Fruit fly (Drosophila melanogaster) whole organism, adult: ENCODE results near the gene Dpck.

Experiments used
- CG11617 ChIP-seq: fragments of 200-800 bp; sonication (Bioruptor generic); optimal IDR thresholded peaks from 2 replicates; lab custom pipeline; 2017; ENCODE audit warnings: mild to moderate bottlenecking, missing biosample characterization, missing genetic modification reagents, missing genetic modification characterization
- CG12768 ChIP-seq: fragments of 200-800 bp; sonication (Bioruptor generic); optimal IDR thresholded peaks from 2 replicates; lab custom pipeline; 2017; ENCODE audit warnings: missing biosample characterization, missing genetic modification characterization, mild to moderate bottlenecking, moderate library complexity, missing genetic modification reagents
- CG14711 ChIP-seq: fragments of 200-800 bp; sonication (Bioruptor generic); optimal IDR thresholded peaks from 2 replicates; lab custom pipeline; 2018; ENCODE audit warnings: missing biosample characterization, mild to moderate bottlenecking, missing genetic modification characterization, moderate library complexity
- CG1620 ChIP-seq: fragments of 200-800 bp; sonication (Bioruptor generic); optimal IDR thresholded peaks from 2 replicates; lab custom pipeline; 2016; ENCODE audit warnings: missing biosample characterization, missing genetic modification characterization
- CG33017 ChIP-seq: fragments of 200-800 bp; sonication (Bioruptor generic); optimal IDR thresholded peaks from 2 replicates; lab custom pipeline; 2018; ENCODE audit warnings: missing biosample characterization, mild to moderate bottlenecking, missing genetic modification characterization, moderate library complexity
- CG5204 ChIP-seq: fragments of 200-800 bp; sonication (Bioruptor generic); optimal IDR thresholded peaks from 2 replicates; lab custom pipeline; 2016; ENCODE audit warnings: missing biosample characterization, missing genetic modification characterization
- CG7045 ChIP-seq: fragments of 200-800 bp; sonication (Bioruptor generic); optimal IDR thresholded peaks from 2 replicates; lab custom pipeline; 2017; ENCODE audit warnings: missing biosample characterization, mild to moderate bottlenecking, missing genetic modification characterization
- CG7101 ChIP-seq: fragments of 200-800 bp; sonication (Bioruptor generic); optimal IDR thresholded peaks from 2 replicates; lab custom pipeline; 2018; ENCODE audit warnings: missing biosample characterization, mild to moderate bottlenecking, missing genetic modification characterization, moderate library complexity
- Clk ChIP-seq: fragments of 200-800 bp; sonication (Bioruptor generic); optimal IDR thresholded peaks from 2 replicates; lab custom pipeline; 2017; ENCODE audit warnings: missing biosample characterization, missing genetic modification characterization
- Crg-1 ChIP-seq: fragments of 200-800 bp; sonication (Bioruptor generic); optimal IDR thresholded peaks from 2 replicates; lab custom pipeline; 2016; ENCODE audit warnings: missing biosample characterization, missing genetic modification characterization
- Hr96 ChIP-seq: fragments of 200-800 bp; sonication (Bioruptor generic); optimal IDR thresholded peaks from 2 replicates; lab custom pipeline; 2016; ENCODE audit warnings: missing biosample characterization, missing genetic modification characterization
- Mnt ChIP-seq: fragments of 200-800 bp; sonication (Bioruptor generic); optimal IDR thresholded peaks from 2 replicates; lab custom pipeline; 2016; ENCODE audit warnings: missing biosample characterization, mild to moderate bottlenecking, missing genetic modification characterization
- bab1 ChIP-seq: fragments of 200-800 bp; sonication (Bioruptor generic); optimal IDR thresholded peaks from 3 replicates; lab custom pipeline; 2019; ENCODE audit warnings: missing biosample characterization, mild to moderate bottlenecking, missing genetic modification characterization, moderate library complexity
- cic ChIP-seq: fragments of 200-800 bp; sonication (Bioruptor generic); optimal IDR thresholded peaks from 2 replicates; lab custom pipeline; 2017; ENCODE audit warnings: missing biosample characterization, mild to moderate bottlenecking, missing genetic modification characterization, moderate library complexity
- cnc ChIP-seq, 2 experiments: fragments of >200 bp; optimal IDR thresholded peaks; 2 replicates each; lab custom pipeline; 2017
- kay ChIP-seq: fragments of 200-800 bp; sonication (Bioruptor generic); peaks from one replicate; lab custom pipeline; 2016; ENCODE audit warnings: missing biosample characterization, missing genetic modification characterization, borderline replicate concordance
- ovo ChIP-seq: fragments of 200-800 bp; sonication (Bioruptor generic); optimal IDR thresholded peaks from 2 replicates; lab custom pipeline; 2016; ENCODE audit warnings: missing biosample characterization, missing genetic modification characterization
- pad ChIP-seq: fragments of 200-800 bp; sonication (Bioruptor generic); optimal IDR thresholded peaks from 3 replicates; lab custom pipeline; 2017; ENCODE audit warnings: missing biosample characterization, missing genetic modification characterization, mild to moderate bottlenecking, moderate library complexity, missing genetic modification reagents
- tj ChIP-seq: fragments of 200-800 bp; sonication (Bioruptor generic); optimal IDR thresholded peaks from 3 replicates; lab custom pipeline; 2017; ENCODE audit warnings: missing biosample characterization, mild to moderate bottlenecking, missing genetic modification characterization, moderate library complexity
- toe ChIP-seq: fragments of 200-800 bp; sonication (Bioruptor generic); optimal IDR thresholded peaks from 2 replicates; lab custom pipeline; 2016; ENCODE audit warnings: missing biosample characterization, missing genetic modification characterization

The Dpck gene

dm6 chr3R:7081972-7082371 is at the start of gene Dpck:
Dpck (plus strand) TSS chr3R:7082182.
- no peak for TF ChIP-seq ovo (GFP tag; lab: Kevin White, UChicago)
- TF ChIP-seq CG12768 (GFP tag; lab: Kevin White, UChicago): peak; percentile 42
- no peak for TF ChIP-seq Crg-1 (GFP tag; lab: Kevin White, UChicago)
- TF ChIP-seq kay: no peak
- TF ChIP-seq cnc (optimal IDR thresholded peaks at IDR 0.05; lab: Kevin White, UChicago): no peak
- TF ChIP-seq CG7101 (tag; lab: Kevin White, UChicago): peak; percentile 23
- no peak for TF ChIP-seq pad
- TF ChIP-seq CG1620 (GFP tag; lab: Kevin White, UChicago): peak; percentile 39
- no peak for TF ChIP-seq CG14711 (tag; lab: Kevin White, UChicago)
- TF ChIP-seq Clk (GFP tag; lab: Kevin White, UChicago): no peak
- peak; percentile 68 for TF ChIP-seq bab1 (GFP tag; lab: Kevin White, UChicago)
- TF ChIP-seq tj (GFP tag; lab: Kevin White, UChicago): peak; percentile 3
- peak; percentile 55 for TF ChIP-seq toe
- peak; percentile 3 for TF ChIP-seq cic (GFP tag; lab: Kevin White, UChicago)
- no peak for TF ChIP-seq Hr96 (GFP tag; lab: Kevin White, UChicago)
- TF ChIP-seq CG5204 (GFP tag; lab: Kevin White, UChicago): no peak
- TF ChIP-seq CG7045: no peak
- TF ChIP-seq CG33017 (tag; lab: Kevin White, UChicago): no peak
- peak; percentile 17 for TF ChIP-seq CG11617 (GFP tag; lab: Kevin White, UChicago)
- peak; percentile 32 for TF ChIP-seq Mnt (GFP tag; lab: Kevin White, UChicago)

- no peak for TF ChIP-seq CG5204 (GFP tag; lab: Kevin White, UChicago)
- TF ChIP-seq toe: no peak
- no peak for TF ChIP-seq CG33017 (tag; lab: Kevin White, UChicago)
- no peak for TF ChIP-seq cnc (optimal IDR thresholded peaks at IDR 0.05; lab: Kevin White, UChicago)
- TF ChIP-seq Mnt (GFP tag; lab: Kevin White, UChicago): no peak
- TF ChIP-seq CG7045: no peak
- TF ChIP-seq CG1620 (GFP tag; lab: Kevin White, UChicago): no peak
- TF ChIP-seq pad: no peak
- no peak for TF ChIP-seq ovo (GFP tag; lab: Kevin White, UChicago)
- no peak for TF ChIP-seq CG14711 (tag; lab: Kevin White, UChicago)
- TF ChIP-seq Hr96 (GFP tag; lab: Kevin White, UChicago): no peak
- TF ChIP-seq CG11617 (GFP tag; lab: Kevin White, UChicago): no peak
- TF ChIP-seq cic (GFP tag; lab: Kevin White, UChicago): no peak
- no peak for TF ChIP-seq tj (GFP tag; lab: Kevin White, UChicago)
- no peak for TF ChIP-seq Clk (GFP tag; lab: Kevin White, UChicago)
- no peak for TF ChIP-seq CG7101 (tag; lab: Kevin White, UChicago)
- TF ChIP-seq bab1 (GFP tag; lab: Kevin White, UChicago): no peak
Observed at dm6 chr3R:7033707-7034106, 48.3 kb upstream of the Dpck start.

dm6 chr3R:7034440-7034839 is 47.5 kb upstream of the Dpck start:
- TF ChIP-seq CG33017 (tag; lab: Kevin White, UChicago) (no peak), toe (no peak), Crg-1 (GFP tag; lab: Kevin White, UChicago) (no peak), CG12768 (GFP tag; lab: Kevin White, UChicago) (no peak), tj (GFP tag; lab: Kevin White, UChicago) (no peak), CG1620 (GFP tag; lab: Kevin White, UChicago) (no peak), kay (no peak), CG11617 (GFP tag; lab: Kevin White, UChicago) (no peak), cic (GFP tag; lab: Kevin White, UChicago) (no peak), Mnt (GFP tag; lab: Kevin White, UChicago) (no peak), Clk (GFP tag; lab: Kevin White, UChicago) (no peak), cnc (optimal IDR thresholded peaks at IDR 0.05; lab: Kevin White, UChicago) (no peak), CG7045 (no peak), CG5204 (GFP tag; lab: Kevin White, UChicago) (no peak)

DNA sequence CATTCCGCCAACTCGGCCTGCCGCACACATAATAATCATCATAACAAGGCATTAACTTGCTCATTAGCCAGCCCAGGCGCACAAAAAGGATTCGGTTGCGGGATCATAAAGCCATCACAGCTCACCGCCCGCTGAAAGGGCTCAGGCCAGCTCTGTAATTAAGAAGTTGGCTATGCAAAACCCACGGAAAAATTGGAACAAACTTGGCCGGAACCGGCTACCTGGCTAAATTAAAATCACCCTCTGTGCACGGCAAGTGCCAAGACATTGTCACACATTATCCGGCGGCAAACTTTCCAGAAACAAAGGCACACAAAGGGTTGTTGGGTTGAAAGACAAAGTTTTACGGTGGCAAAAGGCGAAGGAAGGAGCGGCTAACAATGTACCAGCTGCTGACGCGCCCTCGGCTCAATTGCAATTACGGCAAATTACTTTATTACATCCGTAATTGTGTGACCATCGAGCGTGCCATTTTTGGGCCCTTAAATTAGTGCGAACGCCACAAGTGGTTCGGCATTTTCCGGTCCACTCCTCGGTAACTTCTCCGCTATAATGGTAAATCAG is 46.2 kb upstream of the Dpck start:
- TF ChIP-seq cic (GFP tag; lab: Kevin White, UChicago) (no peak), tj (GFP tag; lab: Kevin White, UChicago) (no peak), Crg-1 (GFP tag; lab: Kevin White, UChicago) (no peak), bab1 (GFP tag; lab: Kevin White, UChicago) (no peak), CG5204 (GFP tag; lab: Kevin White, UChicago) (no peak), pad (no peak), Hr96 (GFP tag; lab: Kevin White, UChicago) (no peak), CG7101 (tag; lab: Kevin White, UChicago) (no peak), CG7045 (no peak), Clk (GFP tag; lab: Kevin White, UChicago) (no peak), CG14711 (tag; lab: Kevin White, UChicago) (no peak), CG33017 (tag; lab: Kevin White, UChicago) (no peak), kay (no peak), ovo (GFP tag; lab: Kevin White, UChicago) (no peak), toe (no peak), CG11617 (GFP tag; lab: Kevin White, UChicago) (no peak)

DNA sequence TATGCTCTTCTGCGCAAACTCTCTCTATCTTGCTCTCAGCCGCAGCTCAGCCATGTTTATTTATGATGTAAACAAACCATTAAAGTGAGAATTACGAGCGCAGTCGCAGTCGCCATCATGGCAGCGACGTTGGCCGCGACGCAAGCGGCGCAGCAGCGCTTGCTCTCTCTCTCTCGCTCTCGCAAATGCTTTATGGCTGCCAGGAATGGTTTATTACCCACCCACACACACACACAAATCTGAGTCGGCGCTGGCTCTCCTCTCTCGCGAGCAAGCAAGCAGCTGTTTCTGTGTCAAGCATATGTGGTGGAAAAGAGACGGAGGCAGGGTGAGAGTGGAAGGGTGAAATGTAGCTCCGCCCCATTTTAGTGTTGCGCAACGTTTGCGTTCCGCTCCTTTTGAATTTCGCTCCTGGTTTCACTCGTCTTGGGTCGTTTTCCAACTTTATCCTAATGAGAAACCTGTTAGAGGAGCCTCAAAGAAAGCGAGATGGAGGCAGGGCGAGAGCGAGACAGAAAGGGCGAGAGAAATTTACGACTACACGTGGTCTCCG is 44.7 kb upstream of the Dpck start:
- TF ChIP-seq CG14711 (tag; lab: Kevin White, UChicago) (no peak), Mnt (GFP tag; lab: Kevin White, UChicago) (peak; percentile 25), CG33017 (tag; lab: Kevin White, UChicago) (no peak), CG7101 (tag; lab: Kevin White, UChicago) (no peak)
